Fruit fly (Drosophila melanogaster): Measurements from ENCODE around the gene Nelf-A.

Gene Nelf-A

dm6 chr3R:21199953-21200368 is 23.5 kb upstream of the Nelf-A start (continued):
- TF ChIP-seq ranshi (GFP tag; IDR thresholded peaks at IDR 0.05) (0 out of 2 replicates have a peak, but pooled peaks have one; percentile 15), maf-S (GFP tag; optimal IDR thresholded peaks at IDR 0.05) (no peak), repo (GFP tag; optimal IDR thresholded peaks at IDR 0.05) (no peak), Neu2 (GFP tag; optimal IDR thresholded peaks at IDR 0.05; ENCODE audit: borderline replicate concordance) (no peak), CG8290 (GFP tag; optimal IDR thresholded peaks at IDR 0.05) (no peak), CG8290 (tag; optimal IDR thresholded peaks at IDR 0.05) (no peak), sug (tag; optimal IDR thresholded peaks at IDR 0.05) (no peak), ash1 (GFP tag; optimal IDR thresholded peaks at IDR 0.05) (no peak), CG18262 (tag; optimal IDR thresholded peaks at IDR 0.05) (peak; percentile 59), Fer3 (tag; optimal IDR thresholded peaks at IDR 0.05) (no peak), Myb (GFP tag; optimal IDR thresholded peaks at IDR 0.05) (no peak), Camta (GFP tag; optimal IDR thresholded peaks at IDR 0.05) (no peak), CG13287 (GFP tag; IDR thresholded peaks at IDR 0.05; ENCODE audit: partially characterized antibody) (no peak), gfzf (GFP tag; optimal IDR thresholded peaks at IDR 0.05) (no peak), nom (GFP tag; optimal IDR thresholded peaks at IDR 0.05) (no peak), CG8089 (GFP tag; optimal IDR thresholded peaks at IDR 0.05) (no peak), CkIIα-i1 (GFP tag; IDR thresholded peaks at IDR 0.05) (no peak), abd-A (tag; optimal IDR thresholded peaks at IDR 0.05) (no peak), YL-1 (GFP tag; optimal IDR thresholded peaks at IDR 0.05) (no peak), CG7556 (GFP tag; optimal IDR thresholded peaks at IDR 0.05) (peak; percentile 55), emc (GFP tag; optimal IDR thresholded peaks at IDR 0.05) (no peak), zen2 (GFP tag; IDR thresholded peaks at IDR 0.05; ENCODE audit: partially characterized antibody) (no peak), klu (GFP tag; IDR thresholded peaks at IDR 0.05) (no peak), fu2 (GFP tag; optimal IDR thresholded peaks at IDR 0.05) (no peak), H2.0 (GFP tag; IDR thresholded peaks at IDR 0.05) (no peak), CG3163 (GFP tag; optimal IDR thresholded peaks at IDR 0.05) (no peak), cad (GFP tag; optimal IDR thresholded peaks at IDR 0.05) (no peak), Med (GFP tag) (no peak), schlank (tag; optimal IDR thresholded peaks at IDR 0.05) (no peak), NC2β (GFP tag; optimal IDR thresholded peaks at IDR 0.05) (peak; percentile 23), HHEX (GFP tag; optimal IDR thresholded peaks at IDR 0.05) (no peak), knrl (GFP tag; IDR thresholded peaks at IDR 0.05; ENCODE audit: partially characterized antibody) (no peak), CG15696 (tag; optimal IDR thresholded peaks at IDR 0.05) (no peak), CG18011 (GFP tag; optimal IDR thresholded peaks at IDR 0.05) (no peak), CG8359 (GFP tag; optimal IDR thresholded peaks at IDR 0.05; ENCODE audit: borderline replicate concordance) (no peak), CTCF (GFP tag; optimal IDR thresholded peaks at IDR 0.05) (no peak), hth (optimal IDR thresholded peaks at IDR 0.05) (no peak), CG9932 (GFP tag; IDR thresholded peaks at IDR 0.05) (no peak), CG6272 (GFP tag; IDR thresholded peaks at IDR 0.05) (no peak), HLH3B (GFP tag; IDR thresholded peaks at IDR 0.05) (peak; percentile 6; the same call in 1 of the 2 replicates), Dad (GFP tag; optimal IDR thresholded peaks at IDR 0.05) (no peak), CG8388 (GFP tag; optimal IDR thresholded peaks at IDR 0.05) (peak; percentile 25), ttk (GFP tag; IDR thresholded peaks at IDR 0.05) (no peak), Scr (GFP tag; IDR thresholded peaks at IDR 0.05; ENCODE audit: partially characterized antibody) (no peak), caup (GFP tag; optimal IDR thresholded peaks at IDR 0.05; ENCODE audit: severe bottlenecking) (no peak), hb (GFP tag; IDR thresholded peaks at IDR 0.05; ENCODE audit: partially characterized antibody) (no peak), Pdp1 (GFP tag; optimal IDR thresholded peaks at IDR 0.05) (peak in 1 of 2 experiments; percentile 15), toy (GFP tag; IDR thresholded peaks at IDR 0.05) (no peak), bsh (GFP tag; optimal IDR thresholded peaks at IDR 0.05) (peak; percentile 20 to 69), CG11247 (GFP tag; IDR thresholded peaks at IDR 0.05) (0 out of 2 replicates have a peak, but pooled peaks have one; percentile 21), D (optimal IDR thresholded peaks at IDR 0.05) (no peak), D (GFP tag; optimal IDR thresholded peaks at IDR 0.05) (no peak)
